Fruit fly (Drosophila melanogaster) whole organism, embryonic: ENCODE results near the gene Btnd.

Experiments
- Ada2b ChIP-seq: fragments of 200-800 bp; sonication (Bioruptor generic); IDR thresholded peaks from 2 replicates; pipeline ENCODE4 v1.3.6; 2022; ENCODE audit warnings: missing biosample characterization, missing genetic modification characterization
- Adf1 ChIP-seq: fragments of 200-800 bp; sonication (Bioruptor generic); IDR thresholded peaks from 2 replicates; pipeline ENCODE4 v1.3.6; 2022; ENCODE audit warnings: missing biosample characterization, missing genetic modification characterization
- Atf6 ChIP-seq: fragments of 200-800 bp; sonication (Bioruptor generic); IDR thresholded peaks from 2 replicates; pipeline ENCODE4 v1.3.6; 2022; ENCODE audit warnings: missing biosample characterization, missing genetic modification characterization
- Awh ChIP-seq: fragments of 200-800 bp; sonication (Bioruptor generic); IDR thresholded peaks from 2 replicates; pipeline ENCODE4, ENCODE4 v1.3.6; 2022; ENCODE audit warnings: missing biosample characterization, missing genetic modification characterization
- B-H1 ChIP-seq: fragments of 200-800 bp; sonication (Bioruptor generic); IDR thresholded peaks from 3 replicates; pipeline ENCODE4 v1.3.6; 2022; ENCODE audit warnings: missing biosample characterization, missing genetic modification characterization
- Bteb2 ChIP-seq: fragments of 200-800 bp; sonication (Bioruptor generic); optimal IDR thresholded peaks from 2 replicates; lab custom pipeline; 2016; ENCODE audit warnings: missing biosample characterization, missing genetic modification characterization
- CG1024 ChIP-seq: fragments of 200-800 bp; sonication (Bioruptor generic); IDR thresholded peaks from 2 replicates; pipeline ENCODE4 v1.3.6; 2022; ENCODE audit warnings: missing biosample characterization, missing genetic modification characterization
- CG11560 ChIP-seq: fragments of 200-800 bp; sonication (Bioruptor generic); IDR thresholded peaks from 3 replicates; pipeline ENCODE4 v1.3.6; 2022; ENCODE audit warnings: missing biosample characterization, missing genetic modification characterization
- CG12659 ChIP-seq: fragments of 200-800 bp; sonication (Bioruptor generic); optimal IDR thresholded peaks from 3 replicates; lab custom pipeline; 2017; ENCODE audit warnings: mild to moderate bottlenecking, missing biosample characterization, missing genetic modification reagents, missing genetic modification characterization
- CG13775 ChIP-seq: fragments of 200-800 bp; sonication (Bioruptor generic); optimal IDR thresholded peaks from 3 replicates; lab custom pipeline; 2017; ENCODE audit warnings: missing biosample characterization, mild to moderate bottlenecking, missing genetic modification characterization
- CG16863 ChIP-seq: fragments of 200-800 bp; sonication (Bioruptor generic); optimal IDR thresholded peaks from 3 replicates; lab custom pipeline; 2016; ENCODE audit warnings: missing biosample characterization, missing genetic modification characterization
- CG17385 ChIP-seq: fragments of 200-800 bp; sonication (Bioruptor generic); optimal IDR thresholded peaks from 3 replicates; lab custom pipeline; 2018; ENCODE audit warnings: missing biosample characterization, mild to moderate bottlenecking, missing genetic modification characterization
- CG2875 ChIP-seq: fragments of 200-800 bp; sonication (Bioruptor generic); optimal IDR thresholded peaks from 2 replicates; lab custom pipeline; 2017; ENCODE audit warnings: missing biosample characterization, mild to moderate bottlenecking, missing genetic modification characterization, missing genetic modification reagents
- CG32532 ChIP-seq: fragments of 200-800 bp; sonication (Bioruptor generic); IDR thresholded peaks from 2 replicates; pipeline ENCODE4 v1.3.6; 2022; ENCODE audit warnings: missing biosample characterization, missing genetic modification characterization
- CG3407 ChIP-seq: fragments of 200-800 bp; sonication (Bioruptor generic); optimal IDR thresholded peaks from 2 replicates; lab custom pipeline; 2018; ENCODE audit warnings: missing biosample characterization, mild to moderate bottlenecking, missing genetic modification characterization
- CG4328 ChIP-seq: fragments of 200-800 bp; sonication (Bioruptor generic); optimal IDR thresholded peaks from 3 replicates; lab custom pipeline; 2017; ENCODE audit warnings: missing biosample characterization, missing genetic modification reagents, missing genetic modification characterization
- CG7839 ChIP-seq: fragments of 200-800 bp; sonication (Bioruptor generic); optimal IDR thresholded peaks from 3 replicates; lab custom pipeline; 2018; ENCODE audit warnings: missing biosample characterization, mild to moderate bottlenecking, missing genetic modification characterization, moderate library complexity
- CG7987 ChIP-seq: fragments of 200-800 bp; sonication (Bioruptor generic); optimal IDR thresholded peaks from 2 replicates; lab custom pipeline; 2018; ENCODE audit warnings: missing biosample characterization, mild to moderate bottlenecking, missing genetic modification characterization, moderate library complexity
- CG9215 ChIP-seq: fragments of 200-800 bp; sonication (Bioruptor generic); IDR thresholded peaks from 2 replicates; pipeline ENCODE4 v1.3.6; 2022; ENCODE audit warnings: missing biosample characterization, missing genetic modification characterization
- CG9876 ChIP-seq: fragments of 200-800 bp; sonication (Bioruptor generic); optimal IDR thresholded peaks from 2 replicates; lab custom pipeline; 2016; ENCODE audit warnings: missing biosample characterization, missing genetic modification characterization
- Dp ChIP-seq: fragments of 200-800 bp; sonication (Bioruptor generic); optimal IDR thresholded peaks from 2 replicates; lab custom pipeline; 2018; ENCODE audit warnings: missing biosample characterization, mild to moderate bottlenecking, missing genetic modification characterization, moderate library complexity
- Drgx ChIP-seq: fragments of 200-800 bp; sonication (Bioruptor generic); IDR thresholded peaks from 2 replicates; pipeline ENCODE4 v1.3.6; 2022; ENCODE audit warnings: missing biosample characterization, missing genetic modification characterization
- Fer2 ChIP-seq: fragments of 200-800 bp; sonication (Bioruptor generic); optimal IDR thresholded peaks from 2 replicates; lab custom pipeline; 2018; ENCODE audit warnings: missing biosample characterization, mild to moderate bottlenecking, missing genetic modification characterization, moderate library complexity
- Gsc ChIP-seq: fragments of 200-800 bp; sonication (Bioruptor generic); IDR thresholded peaks from 2 replicates; pipeline ENCODE4 v1.3.6; 2022; ENCODE audit warnings: missing biosample characterization, missing genetic modification characterization
- H2.0 ChIP-seq: fragments of 200-800 bp; sonication (Bioruptor generic); IDR thresholded peaks from 2 replicates; pipeline ENCODE4 v1.3.6; 2022; ENCODE audit warnings: missing biosample characterization, missing genetic modification characterization
- HmgD ChIP-seq: fragments of 200-800 bp; sonication (Bioruptor generic); optimal IDR thresholded peaks from 3 replicates; lab custom pipeline; 2016; ENCODE audit warnings: missing biosample characterization, missing genetic modification characterization
- Kr ChIP-seq: fragments of 200-800 bp; sonication (Bioruptor generic); optimal IDR thresholded peaks from 2 replicates; lab custom pipeline; 2017; ENCODE audit warnings: missing biosample characterization, mild to moderate bottlenecking, missing genetic modification characterization
- MESR4 ChIP-seq: fragments of 200-800 bp; sonication (Bioruptor generic); optimal IDR thresholded peaks from 2 replicates; lab custom pipeline; 2018; ENCODE audit warnings: missing biosample characterization, mild to moderate bottlenecking, missing genetic modification characterization, moderate library complexity
- Max ChIP-seq: fragments of 200-800 bp; sonication (Bioruptor generic); optimal IDR thresholded peaks from 2 replicates; lab custom pipeline; 2016; ENCODE audit warnings: missing biosample characterization, mild to moderate bottlenecking, missing genetic modification characterization
- Neu2 ChIP-seq: fragments of 200-800 bp; sonication (Bioruptor generic); optimal IDR thresholded peaks from 3 replicates; lab custom pipeline; 2016; ENCODE audit warnings: missing biosample characterization, missing genetic modification characterization, borderline replicate concordance
- Nf-YB ChIP-seq: fragments of 200-800 bp; sonication (Bioruptor generic); optimal IDR thresholded peaks from 3 replicates; lab custom pipeline; 2019; ENCODE audit warnings: missing biosample characterization, mild to moderate bottlenecking, missing genetic modification characterization, moderate library complexity
- Optix ChIP-seq: fragments of 200-800 bp; sonication (Bioruptor generic); IDR thresholded peaks from 3 replicates; pipeline ENCODE4 v1.3.6; 2022; ENCODE audit warnings: missing biosample characterization, missing genetic modification characterization
- Scr ChIP-seq: fragments of 200-800 bp; sonication (Bioruptor generic); IDR thresholded peaks from 2 replicates; pipeline ENCODE4 v1.3.6; 2022; ENCODE audit warnings: missing biosample characterization, missing genetic modification characterization; ENCODE audit not compliant: partially characterized antibody
- Side ChIP-seq: fragments of 200-800 bp; sonication (Bioruptor generic); optimal IDR thresholded peaks from 2 replicates; lab custom pipeline; 2016; ENCODE audit warnings: missing biosample characterization, missing genetic modification characterization
- Spps ChIP-seq: fragments of 200-800 bp; sonication (Bioruptor generic); optimal IDR thresholded peaks from 2 replicates; lab custom pipeline; 2018; ENCODE audit warnings: missing biosample characterization, mild to moderate bottlenecking, missing genetic modification characterization
- TFAM ChIP-seq: fragments of 200-800 bp; sonication (Bioruptor generic); optimal IDR thresholded peaks from 2 replicates; lab custom pipeline; 2017; ENCODE audit warnings: missing biosample characterization, missing genetic modification characterization, inconsistent platforms
- al ChIP-seq: fragments of 200-800 bp; sonication (Bioruptor generic); IDR thresholded peaks from 2 replicates; pipeline ENCODE4 v1.3.6; 2022; ENCODE audit warnings: missing biosample characterization, missing genetic modification characterization
- bigmax ChIP-seq: fragments of 200-800 bp; sonication (Bioruptor generic); optimal IDR thresholded peaks from 2 replicates; lab custom pipeline; 2018; ENCODE audit warnings: missing biosample characterization, mild to moderate bottlenecking, missing genetic modification characterization
- btn ChIP-seq: fragments of 200-800 bp; sonication (Bioruptor generic); optimal IDR thresholded peaks from 2 replicates; lab custom pipeline; 2016; ENCODE audit warnings: missing biosample characterization, missing genetic modification characterization
- dati ChIP-seq: fragments of 200-800 bp; sonication (Bioruptor generic); IDR thresholded peaks from 2 replicates; pipeline ENCODE4 v1.3.6; 2022; ENCODE audit warnings: missing biosample characterization, missing genetic modification characterization
- eyg ChIP-seq: fragments of 200-800 bp; sonication (Bioruptor generic); optimal IDR thresholded peaks from 3 replicates; lab custom pipeline; 2016; ENCODE audit warnings: missing biosample characterization, missing genetic modification characterization
- gem ChIP-seq: fragments of 200-800 bp; sonication (Bioruptor generic); optimal IDR thresholded peaks from 2 replicates; lab custom pipeline; 2019; ENCODE audit warnings: missing biosample characterization, mild to moderate bottlenecking, missing genetic modification characterization, moderate library complexity
- gt ChIP-seq: fragments of 200-800 bp; sonication (Bioruptor generic); IDR thresholded peaks from 2 replicates; pipeline ENCODE4 v1.3.6; 2022; ENCODE audit warnings: missing biosample characterization, missing genetic modification characterization
- lbe ChIP-seq: fragments of 200-800 bp; sonication (Bioruptor generic); optimal IDR thresholded peaks from 2 replicates; lab custom pipeline; 2016; ENCODE audit warnings: missing biosample characterization, mild to moderate bottlenecking, missing genetic modification characterization
- lmd ChIP-seq: fragments of 200-800 bp; sonication (Bioruptor generic); IDR thresholded peaks from 2 replicates; pipeline ENCODE4 v1.3.6; 2022; ENCODE audit warnings: missing biosample characterization, missing genetic modification characterization
- psq ChIP-seq: fragments of 200-800 bp; sonication (Bioruptor generic); optimal IDR thresholded peaks from 2 replicates; lab custom pipeline; 2017; ENCODE audit warnings: missing biosample characterization, missing genetic modification characterization
- pum ChIP-seq: fragments of 200-800 bp; sonication (Bioruptor generic); optimal IDR thresholded peaks from 2 replicates; lab custom pipeline; 2016; ENCODE audit warnings: missing biosample characterization, missing genetic modification characterization
- rib ChIP-seq: fragments of 200-800 bp; sonication (Bioruptor generic); IDR thresholded peaks from 2 replicates; pipeline ENCODE4 v1.3.6; 2022; ENCODE audit warnings: missing biosample characterization, missing genetic modification characterization
- sd ChIP-seq: fragments of 200-800 bp; sonication (Bioruptor generic); optimal IDR thresholded peaks from 3 replicates; lab custom pipeline; 2018; ENCODE audit warnings: missing biosample characterization, mild to moderate bottlenecking, missing genetic modification characterization, moderate library complexity
- slou ChIP-seq: fragments of 200-800 bp; sonication (Bioruptor generic); optimal IDR thresholded peaks from 3 replicates; lab custom pipeline; 2016; ENCODE audit warnings: missing biosample characterization, missing genetic modification characterization
- sug ChIP-seq: fragments of 200-800 bp; optimal IDR thresholded peaks from 2 replicates; lab custom pipeline; 2019; ENCODE audit warnings: missing biosample characterization, mild to moderate bottlenecking, missing genetic modification characterization, moderate library complexity
- tx ChIP-seq: fragments of 200-800 bp; sonication (Bioruptor generic); optimal IDR thresholded peaks from 2 replicates; lab custom pipeline; 2016; ENCODE audit warnings: missing biosample characterization, missing genetic modification characterization

Gene Btnd

dm6 chrX:6255414-6255915, 36.3 kb upstream of the Btnd start, which contains the start of the genes Rbcn-3A and Spx (continued):
- TF ChIP-seq CG11560 (no peak), Bteb2 (GFP tag; lab: Kevin White, UChicago) (no peak), MESR4 (no peak), Ada2b (GFP tag; lab: Robert Waterston, UW) (no peak), TFAM (GFP tag; lab: Kevin White, UChicago) (no peak), eyg (GFP tag; lab: Kevin White, UChicago) (no peak), Adf1 (GFP tag; lab: Robert Waterston, UW) (no peak), Fer2 (tag; lab: Kevin White, UChicago) (no peak), CG9215 (GFP tag; lab: Robert Waterston, UW) (0 out of 2 replicates have a peak, but pooled peaks have one; percentile 11), Drgx (GFP tag; lab: Robert Waterston, UW) (no peak), al (GFP tag; lab: Robert Waterston, UW) (peak; percentile 23; the same call in 1 of the 2 replicates), bigmax (GFP tag; lab: Kevin White, UChicago) (no peak), Awh (GFP tag; lab: Robert Waterston, UW) (no peak), Nf-YB (no peak), CG1024 (GFP tag; lab: Robert Waterston, UW) (no peak), H2.0 (GFP tag; lab: Robert Waterston, UW) (no peak; the same call in 1 of the 2 replicates), sug (tag; lab: Kevin White, UChicago) (peak; percentile 33), btn (GFP tag; lab: Kevin White, UChicago) (no peak), Side (GFP tag; lab: Kevin White, UChicago) (no peak), B-H1 (GFP tag; lab: Robert Waterston, UW) (no peak), dati (no peak), CG3407 (no peak), CG9876 (no peak), Dp (peak; percentile 35), sd (no peak), tx (GFP tag; lab: Kevin White, UChicago) (no peak), gem (peak; percentile 61), CG7839 (tag; lab: Kevin White, UChicago) (peak; percentile 26), CG13775 (GFP tag; lab: Kevin White, UChicago) (peak; percentile 32), Scr (GFP tag; lab: Robert Waterston, UW) (peak; percentile 94), CG16863 (GFP tag; lab: Kevin White, UChicago) (no peak), Gsc (GFP tag; lab: Robert Waterston, UW) (no peak), Kr (GFP tag; lab: Kevin White, UChicago) (no peak), Neu2 (GFP tag; lab: Kevin White, UChicago) (no peak), Spps (tag; lab: Kevin White, UChicago) (no peak), Atf6 (GFP tag; lab: Robert Waterston, UW) (no peak), CG17385 (GFP tag; lab: Kevin White, UChicago) (no peak), lmd (GFP tag; lab: Robert Waterston, UW) (no peak; the same call in 1 of the 2 replicates), CG4328 (GFP tag; lab: Kevin White, UChicago) (no peak), pum (no peak), CG12659 (GFP tag; lab: Kevin White, UChicago) (peak; percentile 63), psq (GFP tag; lab: Kevin White, UChicago) (no peak), CG2875 (no peak), rib (no peak), CG7987 (no peak), slou (GFP tag; lab: Kevin White, UChicago) (peak; percentile 21), gt (no peak), HmgD (GFP tag; lab: Kevin White, UChicago) (no peak), lbe (GFP tag; lab: Kevin White, UChicago) (peak; percentile 24), Optix (GFP tag; lab: Robert Waterston, UW) (no peak), CG32532 (GFP tag; lab: Robert Waterston, UW) (peak; percentile 47), Max (GFP tag; lab: Kevin White, UChicago) (no peak)
